Fruit fly (Drosophila melanogaster): ENCODE data around the gene Dci.
A peak's percentile ranks its signal among the peaks of the same experiment; 100 is the strongest.

Gene Dci

dm6 chr3L:821951-822350 is 29.2 kb upstream of the Dci start (continued):
- TF ChIP-seq Tbp (GFP tag; optimal IDR thresholded peaks at IDR 0.05) (no peak), Ets65A (GFP tag) (no peak), CG8359 (GFP tag; optimal IDR thresholded peaks at IDR 0.05; ENCODE audit: borderline replicate concordance) (peak; percentile 50), sisA (GFP tag; IDR thresholded peaks at IDR 0.05) (peak; percentile 75), hth (optimal IDR thresholded peaks at IDR 0.05) (no peak), gcm (GFP tag; optimal IDR thresholded peaks at IDR 0.05) (peak; percentile 72), br (optimal IDR thresholded peaks at IDR 0.05) (no peak), ATbp (GFP tag; optimal IDR thresholded peaks at IDR 0.05) (peak; percentile 79), CG31388 (GFP tag; optimal IDR thresholded peaks at IDR 0.05) (no peak), lab (GFP tag; optimal IDR thresholded peaks at IDR 0.05) (peak; percentile 82), bcd (GFP tag; optimal IDR thresholded peaks at IDR 0.05) (peak; percentile 61), Scr (GFP tag; IDR thresholded peaks at IDR 0.05; ENCODE audit: partially characterized antibody) (no peak), CG9727 (GFP tag; optimal IDR thresholded peaks at IDR 0.05) (peak; percentile 53), Max (GFP tag; optimal IDR thresholded peaks at IDR 0.05) (peak; percentile 62), NC2α (GFP tag; optimal IDR thresholded peaks at IDR 0.05) (no peak), Stat92E (GFP tag; optimal IDR thresholded peaks at IDR 0.05) (no peak), Dref (GFP tag; IDR thresholded peaks at IDR 0.05) (no peak), CG13123 (GFP tag; optimal IDR thresholded peaks at IDR 0.05) (peak; percentile 5), YL-1 (GFP tag; optimal IDR thresholded peaks at IDR 0.05) (no peak), CG9817 (tag; optimal IDR thresholded peaks at IDR 0.05) (peak; percentile 33), repo (GFP tag; optimal IDR thresholded peaks at IDR 0.05) (peak; percentile 22), CG1603 (tag; optimal IDR thresholded peaks at IDR 0.05) (peak; percentile 68), pho (GFP tag; optimal IDR thresholded peaks at IDR 0.05) (no peak), esg (GFP tag; conservative IDR thresholded peaks at IDR 0.05) (peak; percentile 72), CG3163 (GFP tag; optimal IDR thresholded peaks at IDR 0.05) (no peak), CHES-1-like (GFP tag; optimal IDR thresholded peaks at IDR 0.05) (no peak), maf-S (GFP tag; optimal IDR thresholded peaks at IDR 0.05) (no peak), en (GFP tag; optimal IDR thresholded peaks at IDR 0.05) (peak; percentile 27), H15 (GFP tag; IDR thresholded peaks at IDR 0.05) (peak; percentile 73), CG6813 (GFP tag; optimal IDR thresholded peaks at IDR 0.05) (peak; percentile 67), Ptx1 (GFP tag; IDR thresholded peaks at IDR 0.05) (peak; percentile 77), fu2 (GFP tag; optimal IDR thresholded peaks at IDR 0.05) (no peak), inv (GFP tag; IDR thresholded peaks at IDR 0.05; ENCODE audit: partially characterized antibody) (no peak), C15 (GFP tag; IDR thresholded peaks at IDR 0.05) (0 out of 3 replicates have a peak, but pooled peaks have one; percentile 42), MTF-1 (GFP tag; optimal IDR thresholded peaks at IDR 0.05; ENCODE audit: borderline replicate concordance) (no peak), kay (GFP tag; optimal IDR thresholded peaks at IDR 0.05) (peak; percentile 10), fd3F (GFP tag; optimal IDR thresholded peaks at IDR 0.05) (peak; percentile 10), tin (GFP tag; optimal IDR thresholded peaks at IDR 0.05) (peak; percentile 76), bbx (GFP tag; IDR thresholded peaks at IDR 0.05; ENCODE audit: partially characterized antibody) (no peak), CG3838 (GFP tag; optimal IDR thresholded peaks at IDR 0.05) (no peak), tgo (GFP tag; IDR thresholded peaks at IDR 0.05) (peak; percentile 84), CG6854 (GFP tag; optimal IDR thresholded peaks at IDR 0.05) (peak; percentile 10), Fer3 (tag; optimal IDR thresholded peaks at IDR 0.05) (peak; percentile 63), phol (tag; optimal IDR thresholded peaks at IDR 0.05) (peak; percentile 84), gt (GFP tag; IDR thresholded peaks at IDR 0.05) (peak; percentile 50; the same call in 1 of the 2 replicates), zfh2 (GFP tag; optimal IDR thresholded peaks at IDR 0.05) (no peak), CG1233 (GFP tag; optimal IDR thresholded peaks at IDR 0.05) (peak; percentile 59), CG42726 (GFP tag; IDR thresholded peaks at IDR 0.05; ENCODE audit: partially characterized antibody) (no peak), CG11504 (tag; optimal IDR thresholded peaks at IDR 0.05) (peak; percentile 87), Abd-B (GFP tag; optimal IDR thresholded peaks at IDR 0.05) (no peak), Opbp (GFP tag; IDR thresholded peaks at IDR 0.05; ENCODE audit: partially characterized antibody) (no peak)

Measured in whole organism, embryonic.